Worm (Caenorhabditis elegans): ENCODE measurements around the gene bra-2.

ce11 chrIII:896904-897303, 14.2 kb upstream of the bra-2 start:
- TF ChIP-seq ZK546.5 (tag; optimal IDR thresholded peaks at IDR 0.05), result no peak
- TF ChIP-seq snpc-4 (tag; optimal IDR thresholded peaks at IDR 0.05), result no peak
- no peak for TF ChIP-seq dmd-4 (tag; optimal IDR thresholded peaks at IDR 0.05)
- TF ChIP-seq blmp-1 (tag; optimal IDR thresholded peaks at IDR 0.05; ENCODE audit: insufficient read depth), result no peak
- TF ChIP-seq ztf-11 (tag; optimal IDR thresholded peaks at IDR 0.05), result no peak
- no peak for TF ChIP-seq sma-3 (GFP tag; optimal IDR thresholded peaks at IDR 0.05)
- TF ChIP-seq C34F6.9 (tag; optimal IDR thresholded peaks at IDR 0.05), result no peak
- no peak for TF ChIP-seq mdl-1 (tag; optimal IDR thresholded peaks at IDR 0.05)
- no peak for TF ChIP-seq lin-39 (tag; optimal IDR thresholded peaks at IDR 0.05)
- no peak for TF ChIP-seq lsy-2 (tag; optimal IDR thresholded peaks at IDR 0.05)
- no peak for TF ChIP-seq nhr-10 (tag; optimal IDR thresholded peaks at IDR 0.05)
- TF ChIP-seq F13H6.1 (tag; optimal IDR thresholded peaks at IDR 0.05), result no peak
- TF ChIP-seq nhr-23 (tag; optimal IDR thresholded peaks at IDR 0.05), result no peak
- no peak for TF ChIP-seq nhr-237 (tag; optimal IDR thresholded peaks at IDR 0.05)
